Worm (Caenorhabditis elegans) whole organism, L4 larva: ENCODE measurements around the gene C25H3.3.

Experiments used
- F10B5.3 ChIP-seq: sonication (generic microtip); optimal IDR thresholded peaks from 2 replicates; lab custom pipeline; 2016; ENCODE audit warnings: mild to moderate bottlenecking, missing genetic modification characterization, missing compliant biosample characterization
- F26F4.8 ChIP-seq: fragments of 200-800 bp; sonication (Bioruptor generic); conservative IDR thresholded peaks from 2 replicates; pipeline ENCODE4 v1.3.6; 2022; ENCODE audit warnings: missing genetic modification characterization, missing compliant biosample characterization
- Y105C5A.15 ChIP-seq: fragments of 200-800 bp; sonication (Bioruptor generic); IDR thresholded peaks from 2 replicates; pipeline ENCODE4 v1.3.6; 2022; ENCODE audit warnings: missing genetic modification characterization, missing compliant biosample characterization
- aly-2 ChIP-seq: sonication (generic microtip); optimal IDR thresholded peaks from 2 replicates; lab custom pipeline; 2018; ENCODE audit warnings: missing biosample characterization, missing genetic modification characterization
- ama-1 ChIP-seq: fragments of 150-350 bp; optimal IDR thresholded peaks from 2 replicates; lab custom pipeline; 2014; ENCODE audit warnings: inconsistent platforms, mixed read lengths
- attf-4 ChIP-seq: sonication (generic microtip); optimal IDR thresholded peaks from 3 replicates; lab custom pipeline; 2017; ENCODE audit warnings: missing biosample characterization, missing genetic modification characterization
- ceh-20 ChIP-seq: fragments of 200-800 bp; sonication (Bioruptor generic); IDR thresholded peaks from 2 replicates; pipeline ENCODE4 v1.3.6; 2022; ENCODE audit warnings: missing genetic modification reagents, missing genetic modification characterization, missing compliant biosample characterization
- ceh-44 ChIP-seq: fragments of 200-800 bp; sonication (Bioruptor generic); IDR thresholded peaks from 2 replicates; pipeline ENCODE4 v1.3.6; 2022; ENCODE audit warnings: missing genetic modification reagents, missing genetic modification characterization, missing compliant biosample characterization
- cey-2 ChIP-seq: sonication (generic microtip); optimal IDR thresholded peaks from 3 replicates; lab custom pipeline; 2017; ENCODE audit warnings: missing genetic modification characterization, mild to moderate bottlenecking, missing compliant biosample characterization, antibody characterized with exemption, borderline replicate concordance; ENCODE audit not compliant: insufficient read depth
- daf-16 ChIP-seq, 3 experiments: sonication (generic microtip); optimal IDR thresholded peaks; 2 replicates each; lab custom pipeline; 2016 to 2017; ENCODE audit warnings: missing genetic modification characterization in 3 of 3, missing genetic modification reagents in 3 of 3, mild to moderate bottlenecking in 2 of 3, missing compliant biosample characterization in 2 of 3, missing biosample characterization in 1 of 3, moderate library complexity in 1 of 3
- daf-19 ChIP-seq: fragments of 200-800 bp; sonication (Bioruptor generic); conservative IDR thresholded peaks from 2 replicates; pipeline ENCODE4 v1.3.6; 2022; ENCODE audit warnings: missing genetic modification characterization, missing compliant biosample characterization
- daf-8 ChIP-seq: fragments of 200-800 bp; sonication (Bioruptor generic); IDR thresholded peaks from 2 replicates; pipeline ENCODE4 v1.3.6; 2022; ENCODE audit warnings: missing genetic modification characterization, missing compliant biosample characterization
- dmd-9 ChIP-seq: fragments of 200-800 bp; sonication (Bioruptor generic); IDR thresholded peaks from 2 replicates; pipeline ENCODE4 v1.3.6; 2022; ENCODE audit warnings: missing genetic modification reagents, missing genetic modification characterization, missing compliant biosample characterization
- egl-43 ChIP-seq: fragments of 200-800 bp; sonication (Bioruptor generic); IDR thresholded peaks from 2 replicates; pipeline ENCODE4 v1.3.6; 2022; ENCODE audit warnings: missing genetic modification reagents, missing genetic modification characterization, missing compliant biosample characterization
- fkh-10 ChIP-seq: fragments of 150-350 bp; optimal IDR thresholded peaks from 2 replicates; lab custom pipeline; 2014; ENCODE audit warnings: missing biosample characterization, missing genetic modification reagents, missing genetic modification characterization
- hif-1 ChIP-seq, 2 experiments: sonication (generic microtip); optimal IDR thresholded peaks; 2 replicates each; lab custom pipeline; 2016 to 2017; ENCODE audit warnings: missing compliant biosample characterization in 2 of 2, missing genetic modification characterization in 2 of 2, missing genetic modification reagents in 2 of 2, missing genotype in 2 of 2, mild to moderate bottlenecking in 1 of 2
- hlh-11 ChIP-seq: fragments of 200-800 bp; sonication (Bioruptor generic); optimal IDR thresholded peaks from 2 replicates; lab custom pipeline; 2018; ENCODE audit warnings: mild to moderate bottlenecking, missing genetic modification characterization, missing compliant biosample characterization
- hlh-30 ChIP-seq: sonication (generic microtip); optimal IDR thresholded peaks from 2 replicates; lab custom pipeline; 2017; ENCODE audit warnings: antibody characterized with exemption, mild to moderate bottlenecking, missing genetic modification characterization, missing compliant biosample characterization; ENCODE audit not compliant: insufficient read depth
- hmg-1.1 ChIP-seq: fragments of 200-800 bp; sonication (Bioruptor generic); IDR thresholded peaks from 2 replicates; pipeline ENCODE4 v1.3.6; 2022; ENCODE audit warnings: missing genetic modification reagents, missing genetic modification characterization, missing compliant biosample characterization
- jun-1 ChIP-seq: fragments of 150-350 bp; optimal IDR thresholded peaks from 2 replicates; lab custom pipeline; 2014; ENCODE audit warnings: missing biosample characterization, missing genetic modification reagents, missing genetic modification characterization
- lin-1 ChIP-seq: fragments of 200-800 bp; sonication (Bioruptor generic); IDR thresholded peaks from 2 replicates; pipeline ENCODE4 v1.3.6; 2022; ENCODE audit warnings: missing genetic modification reagents, missing genetic modification characterization, missing compliant biosample characterization
- lin-39 ChIP-seq: fragments of 150-350 bp; optimal IDR thresholded peaks from 2 replicates; lab custom pipeline; 2014; ENCODE audit warnings: missing biosample characterization, missing genetic modification reagents, missing genetic modification characterization
- lir-3 ChIP-seq: sonication (generic microtip); optimal IDR thresholded peaks from 2 replicates; lab custom pipeline; 2016; ENCODE audit warnings: mild to moderate bottlenecking, missing genetic modification characterization, missing compliant biosample characterization
- mxl-2 ChIP-seq: fragments of 200-800 bp; sonication (Bioruptor generic); conservative IDR thresholded peaks from 2 replicates; pipeline ENCODE4 v1.3.6; 2022; ENCODE audit warnings: missing genetic modification reagents, missing genetic modification characterization, missing compliant biosample characterization
- nhr-11 ChIP-seq: fragments of 150-350 bp; optimal IDR thresholded peaks from 2 replicates; lab custom pipeline; 2014; ENCODE audit warnings: missing biosample characterization, missing genetic modification characterization
- nhr-41 ChIP-seq: fragments of 200-800 bp; sonication (Bioruptor generic); IDR thresholded peaks from 2 replicates; pipeline ENCODE4 v1.3.6; 2022; ENCODE audit warnings: missing genetic modification reagents, missing genetic modification characterization, missing compliant biosample characterization
- nhr-6 ChIP-seq: fragments of 150-350 bp; optimal IDR thresholded peaks from 2 replicates; lab custom pipeline; 2014; ENCODE audit warnings: missing biosample characterization, missing genetic modification characterization
- pqm-1 ChIP-seq: sonication (generic microtip); optimal IDR thresholded peaks from 2 replicates; lab custom pipeline; 2017; ENCODE audit warnings: missing biosample characterization, missing genetic modification characterization
- saeg-2 ChIP-seq: fragments of 200-800 bp; sonication (Bioruptor generic); IDR thresholded peaks from 2 replicates; pipeline ENCODE4 v1.3.6; 2022; ENCODE audit warnings: missing genetic modification reagents, missing genetic modification characterization, missing compliant biosample characterization
- spr-1 ChIP-seq: sonication (generic microtip); optimal IDR thresholded peaks from 2 replicates; lab custom pipeline; 2016; ENCODE audit warnings: mild to moderate bottlenecking, missing genetic modification characterization, missing compliant biosample characterization
- tag-97 ChIP-seq: fragments of 200-800 bp; sonication (Bioruptor generic); IDR thresholded peaks from 2 replicates; pipeline ENCODE4 v1.3.6; 2022; ENCODE audit warnings: missing genetic modification characterization, missing compliant biosample characterization
- tra-1 ChIP-seq: fragments of 200-800 bp; sonication (Bioruptor generic); IDR thresholded peaks from 2 replicates; pipeline ENCODE4 v1.3.6; 2022; ENCODE audit warnings: missing genetic modification reagents, missing genetic modification characterization, missing compliant biosample characterization
- unc-62 ChIP-seq, 3 experiments: fragments of 150-350 bp in 1 of 3; sonication (generic microtip); optimal IDR thresholded peaks in 2 of 3; peaks in 1 of 3; 1 replicate in 1 of 3; 2 replicates in 2 of 3; lab custom pipeline; 2014 to 2017; ENCODE audit warnings: missing biosample characterization in 3 of 3, missing genetic modification characterization in 3 of 3, missing genetic modification reagents in 3 of 3, missing genotype in 1 of 3
- ztf-7 ChIP-seq: fragments of 150-350 bp; optimal IDR thresholded peaks from 2 replicates; lab custom pipeline; 2014; ENCODE audit warnings: missing biosample characterization, missing genetic modification characterization

C25H3.3 gene

ce11 chrII:5730343-5731083, 36.5 kb downstream of the C25H3.3 start, which contains the start of the genes C18A3.7 and C18A3.11:
TSS of gene C18A3.7 (minus strand) at chrII:5730443.
TSS of gene C18A3.11 (plus strand) at chrII:5731033.
- TF ChIP-seq daf-16 (GFP tag; optimal IDR thresholded peaks at IDR 0.05; lab: Kevin White, UChicago) (no peak), daf-16 (tag; optimal IDR thresholded peaks at IDR 0.05; lab: Kevin White, UChicago) (no peak), daf-19 (GFP tag; lab: Robert Waterston, UW) (no peak), ztf-7 (no peak), hlh-30 (tag; lab: Kevin White, UChicago) (no peak), Y105C5A.15 (GFP tag; lab: Robert Waterston, UW) (no peak), nhr-11 (tag; lab: Kevin White, UChicago) (no peak), dmd-9 (GFP tag; lab: Robert Waterston, UW) (no peak), ceh-44 (GFP tag; lab: Robert Waterston, UW) (no peak), mxl-2 (no peak), nhr-6 (tag; lab: Kevin White, UChicago) (no peak), daf-8 (GFP tag; lab: Robert Waterston, UW) (no peak), F26F4.8 (GFP tag; lab: Robert Waterston, UW) (no peak), jun-1 (no peak), spr-1 (tag; lab: Kevin White, UChicago) (no peak), egl-43 (GFP tag; lab: Robert Waterston, UW) (no peak), lir-3 (no peak)

DNA sequence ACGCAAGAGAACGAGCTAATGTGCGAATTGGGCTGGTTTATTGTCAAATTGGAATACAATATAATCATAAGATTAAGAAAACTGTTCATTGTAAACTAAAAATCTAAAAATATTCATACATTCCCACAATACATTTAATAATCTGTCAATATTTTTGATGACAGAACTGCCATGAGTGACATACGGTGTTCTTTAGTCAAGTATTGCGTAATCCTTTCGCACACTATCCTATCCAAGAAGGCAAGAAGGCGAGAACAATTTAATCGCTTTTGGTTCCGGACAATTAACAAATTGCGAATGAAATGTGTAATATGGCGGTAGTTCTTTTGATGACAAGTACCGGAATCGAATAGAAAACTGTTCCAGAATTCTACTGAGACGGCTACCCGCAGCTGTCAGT, 40.9 kb downstream of the C25H3.3 start:
- TF ChIP-seq hif-1 (tag; optimal IDR thresholded peaks at IDR 0.05; lab: Kevin White, UChicago) (no peak), attf-4 (no peak), tag-97 (GFP tag; lab: Robert Waterston, UW) (no peak), lin-1 (GFP tag; lab: Robert Waterston, UW) (no peak), ceh-20 (GFP tag; lab: Robert Waterston, UW) (no peak), nhr-41 (no peak), mxl-2 (no peak), pqm-1 (no peak), lin-39 (tag; lab: Kevin White, UChicago) (no peak), hmg-1.1 (GFP tag; lab: Robert Waterston, UW) (no peak), ama-1 (lab: Kevin White, UChicago) (no peak), ceh-44 (GFP tag; lab: Robert Waterston, UW) (no peak), saeg-2 (GFP tag; lab: Robert Waterston, UW) (no peak), ztf-7 (no peak), fkh-10 (GFP tag; lab: Kevin White, UChicago) (no peak), cey-2 (no peak), hlh-11 (tag; lab: Kevin White, UChicago) (no peak), tra-1 (GFP tag; lab: Robert Waterston, UW) (no peak), aly-2 (tag; lab: Kevin White, UChicago) (no peak)

DNA sequence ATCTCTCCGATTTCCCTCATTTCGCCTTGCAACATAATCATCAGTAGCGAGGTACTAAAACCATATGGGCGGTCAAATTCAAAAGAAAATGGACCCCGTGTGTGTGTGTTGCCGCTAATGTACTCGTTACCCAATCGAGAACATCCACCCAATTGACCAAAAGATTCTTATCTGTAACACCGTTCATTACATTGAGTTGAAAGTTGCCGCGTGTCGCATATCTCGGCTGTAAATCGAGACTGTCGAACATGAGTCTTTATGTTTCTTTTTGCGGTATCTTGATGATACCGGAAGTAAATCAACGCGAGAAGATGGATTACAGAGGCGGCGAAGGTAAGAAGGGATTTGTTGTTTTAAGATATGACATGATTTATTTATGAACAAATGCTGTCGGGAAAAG, 41.8 kb downstream of the C25H3.3 start:
- peak in 1 of 2 experiments; percentile 1 for TF ChIP-seq unc-62 (GFP tag; optimal IDR thresholded peaks at IDR 0.05 in 1 of 2; lab: Kevin White, UChicago)
- TF ChIP-seq unc-62 (tag; optimal IDR thresholded peaks at IDR 0.05; lab: Kevin White, UChicago), result no peak
- no peak for TF ChIP-seq F10B5.3

- TF ChIP-seq unc-62 (GFP tag; optimal IDR thresholded peaks at IDR 0.05 in 1 of 2; lab: Kevin White, UChicago), result peak in 1 of 2 experiments; percentile 97
- TF ChIP-seq unc-62 (tag; optimal IDR thresholded peaks at IDR 0.05; lab: Kevin White, UChicago), result no peak
- TF ChIP-seq lir-3, result no peak
Observed at ce11 chrII:5736599-5736998, 42.6 kb downstream of the C25H3.3 start.
